Worm (Caenorhabditis elegans) whole organism, L1 larva: ENCODE measurements around the gene mrps-18C.
A peak's percentile ranks its signal among the peaks of the same experiment; 100 is the strongest.

Source experiments
- F16B12.6 ChIP-seq: fragments of 150-350 bp; optimal IDR thresholded peaks from 2 replicates; lab custom pipeline; 2014; ENCODE audit warnings: missing biosample characterization, missing genetic modification characterization
- aha-1 ChIP-seq: fragments of 150-350 bp; optimal IDR thresholded peaks from 2 replicates; lab custom pipeline; 2014; ENCODE audit warnings: missing biosample characterization, missing genetic modification characterization
- dpl-1 ChIP-seq, 3 experiments: fragments of 150-350 bp in 2 of 3; sonication (generic microtip) in 1 of 3; optimal IDR thresholded peaks; 2 replicates each; lab custom pipeline; 2014 to 2017; ENCODE audit warnings: missing biosample characterization in 3 of 3, missing genetic modification characterization in 3 of 3, missing genetic modification reagents in 3 of 3
- elt-3 ChIP-seq, 6 experiments: fragments of 150-350 bp in 1 of 6; sonication (generic microtip); optimal IDR thresholded peaks; 2 replicates each; lab custom pipeline; 2017 to 2018; ENCODE audit warnings: missing biosample characterization in 6 of 6, missing genetic modification characterization in 6 of 6, inconsistent platforms in 1 of 6
- fkh-10 ChIP-seq: sonication (generic microtip); optimal IDR thresholded peaks from 2 replicates; lab custom pipeline; 2017; ENCODE audit warnings: missing biosample characterization, missing genetic modification reagents, missing genetic modification characterization
- lin-13 ChIP-seq: fragments of 150-350 bp; optimal IDR thresholded peaks from 2 replicates; lab custom pipeline; 2014; ENCODE audit warnings: missing biosample characterization, missing genetic modification reagents, missing genetic modification characterization
- nhr-20 ChIP-seq: sonication (generic microtip); optimal IDR thresholded peaks from 2 replicates; lab custom pipeline; 2016; ENCODE audit warnings: mild to moderate bottlenecking, missing genetic modification characterization, missing compliant biosample characterization
- pag-3 ChIP-seq: sonication (generic microtip); optimal IDR thresholded peaks from 2 replicates; lab custom pipeline; 2017; ENCODE audit warnings: missing genetic modification characterization, mild to moderate bottlenecking, missing compliant biosample characterization, antibody characterized with exemption, borderline replicate concordance; ENCODE audit not compliant: insufficient read depth
- pqm-1 ChIP-seq: sonication (generic microtip); optimal IDR thresholded peaks from 3 replicates; lab custom pipeline; 2017; ENCODE audit warnings: missing biosample characterization, missing genetic modification characterization
- vab-15 ChIP-seq: sonication (generic microtip); optimal IDR thresholded peaks from 2 replicates; lab custom pipeline; 2017; ENCODE audit warnings: missing genotype, mild to moderate bottlenecking, missing genetic modification characterization, missing compliant biosample characterization
- ztf-11 ChIP-seq, 2 experiments: sonication (generic microtip); optimal IDR thresholded peaks; 2 replicates each; lab custom pipeline; 2016 to 2017; ENCODE audit warnings: missing genetic modification characterization in 2 of 2, missing biosample characterization in 1 of 2, missing compliant biosample characterization in 1 of 2

ce11 chrIII:4967236-4967635, 31.9 kb downstream of the mrps-18C start:
- TF ChIP-seq lin-13 (GFP tag; lab: Kevin White, UChicago) (no peak), aha-1 (tag; lab: Kevin White, UChicago) (no peak), fkh-10 (GFP tag; lab: Kevin White, UChicago) (peak; percentile 75), nhr-20 (tag; lab: Kevin White, UChicago) (no peak), pqm-1 (tag; lab: Kevin White, UChicago) (no peak), dpl-1 (GFP tag; optimal IDR thresholded peaks at IDR 0.05; lab: Kevin White, UChicago) (no peak), ztf-11 (tag; optimal IDR thresholded peaks at IDR 0.05; lab: Kevin White, UChicago) (no peak), F16B12.6 (no peak), elt-3 (tag; optimal IDR thresholded peaks at IDR 0.05; lab: Kevin White, UChicago) (no peak), pag-3 (tag; lab: Kevin White, UChicago) (no peak), vab-15 (no peak)
